Worm (Caenorhabditis elegans) whole organism, young adult: ENCODE data around the gene R02F11.9.

Experiments
- akir-1 ChIP-seq: fragments of 200-800 bp; sonication (Bioruptor generic); optimal IDR thresholded peaks from 2 replicates; lab custom pipeline; 2018; ENCODE audit warnings: mild to moderate bottlenecking, missing genetic modification characterization, moderate library complexity, missing compliant biosample characterization
- ets-4 ChIP-seq: fragments of 200-800 bp; sonication (Bioruptor generic); optimal IDR thresholded peaks from 2 replicates; lab custom pipeline; 2018; ENCODE audit warnings: mild to moderate bottlenecking, missing genetic modification characterization, missing compliant biosample characterization
- him-1 ChIP-seq: sonication (generic microtip); optimal IDR thresholded peaks from 2 replicates; lab custom pipeline; 2016; ENCODE audit warnings: missing genotype, missing genetic modification reagents, missing genetic modification characterization, missing compliant biosample characterization
- lsy-27 ChIP-seq: sonication (generic microtip); optimal IDR thresholded peaks from 2 replicates; lab custom pipeline; 2017; ENCODE audit warnings: missing genetic modification characterization, mild to moderate bottlenecking, missing compliant biosample characterization, antibody characterized with exemption, missing genotype, borderline replicate concordance; ENCODE audit not compliant: insufficient read depth
- repo-1 ChIP-seq: sonication (generic microtip); optimal IDR thresholded peaks from 2 replicates; lab custom pipeline; 2017; ENCODE audit warnings: mild to moderate bottlenecking, missing genetic modification characterization, missing compliant biosample characterization
- sdz-38 ChIP-seq: sonication (generic microtip); optimal IDR thresholded peaks from 2 replicates; lab custom pipeline; 2016; ENCODE audit warnings: missing genotype, missing genetic modification characterization, missing compliant biosample characterization
- snpc-4 ChIP-seq, 5 experiments: fragments of 150-350 bp in 1 of 5; sonication (generic microtip) in 4 of 5; optimal IDR thresholded peaks; 2 replicates each; lab custom pipeline; 2014 to 2018; ENCODE audit warnings: missing genetic modification characterization in 5 of 5, missing biosample characterization in 3 of 5, antibody characterized with exemption in 2 of 5, mild to moderate bottlenecking in 2 of 5, missing compliant biosample characterization in 2 of 5, missing genotype in 2 of 5, moderate library complexity in 2 of 5, missing genetic modification reagents in 1 of 5
- unc-130 ChIP-seq: sonication (generic microtip); optimal IDR thresholded peaks from 2 replicates; lab custom pipeline; 2016; ENCODE audit warnings: missing genetic modification reagents, missing genetic modification characterization, missing compliant biosample characterization
- unc-62 ChIP-seq: fragments of 150-350 bp; optimal IDR thresholded peaks from 2 replicates; lab custom pipeline; 2014; ENCODE audit warnings: missing biosample characterization, missing genetic modification reagents, missing genetic modification characterization

- TF ChIP-seq sdz-38 (no peak), snpc-4 (GFP tag; optimal IDR thresholded peaks at IDR 0.05; lab: Kevin White, UChicago) (no peak), snpc-4 (tag; optimal IDR thresholded peaks at IDR 0.05; lab: Kevin White, UChicago) (no peak), ets-4 (GFP tag; lab: Kevin White, UChicago) (no peak), repo-1 (tag; lab: Kevin White, UChicago) (no peak), lsy-27 (no peak), akir-1 (no peak), unc-62 (GFP tag; lab: Kevin White, UChicago) (no peak), him-1 (tag; lab: Kevin White, UChicago) (no peak), unc-130 (GFP tag; lab: Kevin White, UChicago) (no peak)
Observed at ce11 chrV:4785333-4785852, 1.9 kb upstream of the R02F11.9 start, which contains the start of the genes Y60C6A.2 and Y60C6A.3.
